Fruit fly (Drosophila melanogaster): ENCODE data around the gene Wnt5.
A peak's percentile ranks its signal among the peaks of the same experiment; 100 is the strongest.

Wnt5 gene

DNA sequence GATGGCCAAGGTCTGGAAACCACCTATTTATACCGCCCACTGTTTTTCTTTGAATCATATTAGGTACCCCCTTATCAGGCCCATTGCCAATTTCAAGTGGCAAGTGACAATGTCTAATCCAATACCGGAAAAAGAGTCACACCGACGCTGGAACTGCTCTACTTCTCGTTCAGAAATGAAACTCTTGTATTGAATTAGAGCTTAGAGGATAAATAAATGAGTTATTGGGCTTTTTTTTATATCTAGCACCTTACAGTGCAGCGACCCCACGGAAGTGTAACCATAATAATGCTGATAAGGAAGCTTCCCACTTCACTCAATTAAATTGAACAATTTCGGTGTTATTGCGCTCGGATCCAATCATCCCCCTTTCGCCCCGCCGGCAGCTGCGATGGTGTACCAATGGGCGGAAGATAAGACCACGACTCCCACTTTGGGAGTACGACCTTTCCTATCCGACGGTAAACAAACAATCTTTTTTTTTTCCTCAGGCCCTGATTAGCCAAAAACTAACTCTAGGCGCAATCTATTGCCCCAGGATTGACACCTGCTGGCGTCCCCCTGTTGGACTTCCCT, 11.0 kb downstream of the Wnt5 start, which contains the start of gene CG15043 (continued):
- TF ChIP-seq Poxn (GFP tag; IDR thresholded peaks at IDR 0.05), result no peak
- TF ChIP-seq gro (GFP tag; optimal IDR thresholded peaks at IDR 0.05), result peak; percentile 24
- TF ChIP-seq Dbx (GFP tag; IDR thresholded peaks at IDR 0.05), result peak; percentile 78
- peak; percentile 61; the same call in 1 of the 3 replicates for TF ChIP-seq CG11695 (GFP tag; IDR thresholded peaks at IDR 0.05)
- TF ChIP-seq CG1832 (GFP tag; optimal IDR thresholded peaks at IDR 0.05), result no peak
- no peak for TF ChIP-seq salm (tag; optimal IDR thresholded peaks at IDR 0.05)
- no peak for TF ChIP-seq CG10543 (GFP tag; optimal IDR thresholded peaks at IDR 0.05)
- peak; percentile 63 for TF ChIP-seq Ets65A (GFP tag)
- TF ChIP-seq Sry-δ (GFP tag; optimal IDR thresholded peaks at IDR 0.05), result peak; percentile 16
- TF ChIP-seq ranshi (GFP tag; IDR thresholded peaks at IDR 0.05), result peak; percentile 72
- TF ChIP-seq NFAT (GFP tag; IDR thresholded peaks at IDR 0.05), result peak; percentile 36; the same call in 1 of the 2 replicates
- peak; percentile 13 for TF ChIP-seq CG18476 (GFP tag; optimal IDR thresholded peaks at IDR 0.05)
- no peak for TF ChIP-seq CG17361 (GFP tag; IDR thresholded peaks at IDR 0.05)
- TF ChIP-seq CG10209 (GFP tag; optimal IDR thresholded peaks at IDR 0.05), result peak; percentile 23
- no peak for TF ChIP-seq Scr (GFP tag; IDR thresholded peaks at IDR 0.05; ENCODE audit: partially characterized antibody)
- peak; percentile 9 for TF ChIP-seq fu2 (GFP tag; optimal IDR thresholded peaks at IDR 0.05)
- no peak for TF ChIP-seq org-1 (GFP tag; optimal IDR thresholded peaks at IDR 0.05)
- peak; percentile 54; the same call in 1 of the 2 replicates for TF ChIP-seq MBD-R2 (GFP tag; IDR thresholded peaks at IDR 0.05)
- TF ChIP-seq cas (GFP tag; IDR thresholded peaks at IDR 0.05), result no peak
- peak; percentile 41; the same call in 1 of the 2 replicates for TF ChIP-seq al (GFP tag; IDR thresholded peaks at IDR 0.05)
- peak; percentile 50 for TF ChIP-seq Antp (GFP tag; optimal IDR thresholded peaks at IDR 0.05)
- no peak for TF ChIP-seq pb (GFP tag; optimal IDR thresholded peaks at IDR 0.05)
- peak; percentile 71 for TF ChIP-seq Meics (GFP tag; optimal IDR thresholded peaks at IDR 0.05)
- TF ChIP-seq grn (GFP tag; optimal IDR thresholded peaks at IDR 0.05), result peak; percentile 14
- TF ChIP-seq CG7745 (tag; optimal IDR thresholded peaks at IDR 0.05), result no peak
- no peak for TF ChIP-seq chif (GFP tag; optimal IDR thresholded peaks at IDR 0.05)
- no peak for TF ChIP-seq sqz (GFP tag; optimal IDR thresholded peaks at IDR 0.05)
- no peak for TF ChIP-seq CG8290 (GFP tag; optimal IDR thresholded peaks at IDR 0.05)
- TF ChIP-seq CG8290 (tag; optimal IDR thresholded peaks at IDR 0.05), result no peak
- 0 out of 3 replicates have a peak, but pooled peaks have one; percentile 33 for TF ChIP-seq Mrtf (GFP tag; IDR thresholded peaks at IDR 0.05)
- TF ChIP-seq CG16863 (GFP tag; optimal IDR thresholded peaks at IDR 0.05), result no peak
- TF ChIP-seq Fer3 (tag; optimal IDR thresholded peaks at IDR 0.05), result peak; percentile 56
- no peak for TF ChIP-seq CG8359 (GFP tag; optimal IDR thresholded peaks at IDR 0.05; ENCODE audit: borderline replicate concordance)
- TF ChIP-seq disco-r (GFP tag; optimal IDR thresholded peaks at IDR 0.05), result no peak
- peak; percentile 73 for TF ChIP-seq CG2120 (GFP tag; optimal IDR thresholded peaks at IDR 0.05)
- TF ChIP-seq chm (GFP tag; IDR thresholded peaks at IDR 0.05), result no peak
- TF ChIP-seq CG15696 (tag; optimal IDR thresholded peaks at IDR 0.05), result no peak
- TF ChIP-seq ind (GFP tag; optimal IDR thresholded peaks at IDR 0.05), result peak; percentile 32
- TF ChIP-seq CG8388 (GFP tag; optimal IDR thresholded peaks at IDR 0.05), result no peak
- no peak for TF ChIP-seq amos (GFP tag; IDR thresholded peaks at IDR 0.05; ENCODE audit: partially characterized antibody)
- peak; percentile 26 for TF ChIP-seq CG6854 (GFP tag; optimal IDR thresholded peaks at IDR 0.05)
- no peak for TF ChIP-seq B-H2 (GFP tag; optimal IDR thresholded peaks at IDR 0.05)
- TF ChIP-seq abd-A (tag; optimal IDR thresholded peaks at IDR 0.05), result no peak
- TF ChIP-seq YL-1 (GFP tag; optimal IDR thresholded peaks at IDR 0.05), result no peak
- TF ChIP-seq CG1647 (GFP tag; optimal IDR thresholded peaks at IDR 0.05), result peak; percentile 6
- peak; percentile 49; the same call in 1 of the 2 replicates for TF ChIP-seq E2f1 (GFP tag; IDR thresholded peaks at IDR 0.05)
- TF ChIP-seq Med (GFP tag), result peak; percentile 84
- TF ChIP-seq CG18599 (GFP tag; optimal IDR thresholded peaks at IDR 0.05), result peak; percentile 80
- TF ChIP-seq CG12391 (tag; optimal IDR thresholded peaks at IDR 0.05), result no peak
- peak in 1 of 2 experiments; percentile 35 for TF ChIP-seq dpn (GFP tag; optimal IDR thresholded peaks at IDR 0.05)
- TF ChIP-seq esg (GFP tag; conservative IDR thresholded peaks at IDR 0.05), result no peak; the same call in 1 of the 2 replicates

All from whole organism, embryonic.